Fruit fly (Drosophila melanogaster) whole organism, embryonic: ENCODE results near the gene CG43407.

Source experiments
- CG13296 ChIP-seq: fragments of 200-800 bp; sonication (Bioruptor generic); optimal IDR thresholded peaks from 3 replicates; lab custom pipeline; 2018; ENCODE audit warnings: missing biosample characterization, mild to moderate bottlenecking, missing genetic modification characterization
- CG13424 ChIP-seq: fragments of 200-800 bp; sonication (Bioruptor generic); optimal IDR thresholded peaks from 2 replicates; lab custom pipeline; 2019; ENCODE audit warnings: missing biosample characterization, mild to moderate bottlenecking, missing genetic modification characterization, moderate library complexity
- CG14050 ChIP-seq: fragments of 200-800 bp; sonication (Bioruptor generic); IDR thresholded peaks from 3 replicates; pipeline ENCODE4 v1.3.6; 2022; ENCODE audit warnings: missing biosample characterization, missing genetic modification characterization
- CG15601 ChIP-seq: fragments of 200-800 bp; sonication (Bioruptor generic); optimal IDR thresholded peaks from 3 replicates; lab custom pipeline; 2019; ENCODE audit warnings: missing biosample characterization, mild to moderate bottlenecking, missing genetic modification characterization, moderate library complexity
- CG17361 ChIP-seq: fragments of 200-800 bp; sonication (Bioruptor generic); IDR thresholded peaks from 3 replicates; pipeline ENCODE4 v1.3.6; 2022; ENCODE audit warnings: missing biosample characterization, missing genetic modification characterization
- CG17385 ChIP-seq: fragments of 200-800 bp; sonication (Bioruptor generic); optimal IDR thresholded peaks from 3 replicates; lab custom pipeline; 2018; ENCODE audit warnings: missing biosample characterization, mild to moderate bottlenecking, missing genetic modification characterization
- CG17802 ChIP-seq: fragments of 200-800 bp; sonication (Bioruptor generic); optimal IDR thresholded peaks from 2 replicates; lab custom pipeline; 2018; ENCODE audit warnings: missing biosample characterization, mild to moderate bottlenecking, missing genetic modification characterization, moderate library complexity
- CG17829 ChIP-seq: fragments of 200-800 bp; optimal IDR thresholded peaks from 2 replicates; lab custom pipeline; 2019; ENCODE audit warnings: missing biosample characterization, mild to moderate bottlenecking, missing genetic modification characterization, moderate library complexity
- CG18764 ChIP-seq: fragments of 200-800 bp; sonication (Bioruptor generic); optimal IDR thresholded peaks from 3 replicates; lab custom pipeline; 2016; ENCODE audit warnings: missing biosample characterization, missing genetic modification characterization
- CG2116 ChIP-seq: fragments of 200-800 bp; sonication (Bioruptor generic); optimal IDR thresholded peaks from 3 replicates; lab custom pipeline; 2018; ENCODE audit warnings: missing biosample characterization, mild to moderate bottlenecking, missing genetic modification characterization
- CG30431 ChIP-seq: fragments of 200-800 bp; sonication (Bioruptor generic); optimal IDR thresholded peaks from 2 replicates; lab custom pipeline; 2017; ENCODE audit warnings: missing biosample characterization, missing genetic modification characterization
- CG31365 ChIP-seq: fragments of 200-800 bp; sonication (Bioruptor generic); optimal IDR thresholded peaks from 2 replicates; lab custom pipeline; 2018; ENCODE audit warnings: missing biosample characterization, mild to moderate bottlenecking, missing genetic modification characterization
- CG33213 ChIP-seq: fragments of 200-800 bp; sonication (Bioruptor generic); optimal IDR thresholded peaks from 3 replicates; lab custom pipeline; 2016; ENCODE audit warnings: missing biosample characterization, missing genetic modification characterization
- CG43689 ChIP-seq: fragments of 200-800 bp; sonication (Bioruptor generic); IDR thresholded peaks from 2 replicates; pipeline ENCODE4 v1.3.6; 2022; ENCODE audit warnings: missing biosample characterization, missing genetic modification characterization
- CG6683 ChIP-seq: fragments of 200-800 bp; sonication (Bioruptor generic); optimal IDR thresholded peaks from 2 replicates; lab custom pipeline; 2017; ENCODE audit warnings: missing biosample characterization, mild to moderate bottlenecking, missing genetic modification characterization, missing genetic modification reagents
- CG9817 ChIP-seq: fragments of 200-800 bp; sonication (Bioruptor generic); optimal IDR thresholded peaks from 2 replicates; lab custom pipeline; 2018; ENCODE audit warnings: missing biosample characterization, mild to moderate bottlenecking, missing genetic modification characterization, moderate library complexity
- Dbx ChIP-seq: fragments of 200-800 bp; sonication (Bioruptor generic); IDR thresholded peaks from 3 replicates; pipeline ENCODE4 v1.3.6; 2022; ENCODE audit warnings: missing biosample characterization, missing genetic modification characterization
- E2f1 ChIP-seq: fragments of 200-800 bp; sonication (Bioruptor generic); IDR thresholded peaks from 2 replicates; pipeline ENCODE4 v1.3.6; 2022; ENCODE audit warnings: missing biosample characterization, missing genetic modification characterization
- Ets65A ChIP-seq: fragments of 200-800 bp; sonication (Bioruptor generic); peaks from one replicate; lab custom pipeline; 2016; ENCODE audit warnings: missing biosample characterization, missing genetic modification characterization
- Fer2 ChIP-seq: fragments of 200-800 bp; sonication (Bioruptor generic); optimal IDR thresholded peaks from 2 replicates; lab custom pipeline; 2018; ENCODE audit warnings: missing biosample characterization, mild to moderate bottlenecking, missing genetic modification characterization, moderate library complexity
- Gsc ChIP-seq: fragments of 200-800 bp; sonication (Bioruptor generic); IDR thresholded peaks from 2 replicates; pipeline ENCODE4 v1.3.6; 2022; ENCODE audit warnings: missing biosample characterization, missing genetic modification characterization
- HLHmδ ChIP-seq: fragments of 200-800 bp; sonication (Bioruptor generic); optimal IDR thresholded peaks from 2 replicates; lab custom pipeline; 2018; ENCODE audit warnings: missing biosample characterization, mild to moderate bottlenecking, missing genetic modification characterization, moderate library complexity
- Hr3 ChIP-seq: fragments of 200-800 bp; sonication (Bioruptor generic); optimal IDR thresholded peaks from 3 replicates; lab custom pipeline; 2016; ENCODE audit warnings: missing biosample characterization, missing genetic modification characterization
- Max ChIP-seq: fragments of 200-800 bp; sonication (Bioruptor generic); optimal IDR thresholded peaks from 2 replicates; lab custom pipeline; 2016; ENCODE audit warnings: missing biosample characterization, mild to moderate bottlenecking, missing genetic modification characterization
- Mes4 ChIP-seq: fragments of 200-800 bp; sonication (Bioruptor generic); optimal IDR thresholded peaks from 2 replicates; lab custom pipeline; 2016; ENCODE audit warnings: missing biosample characterization, missing genetic modification characterization
- Myb ChIP-seq: fragments of 200-800 bp; sonication (Bioruptor generic); optimal IDR thresholded peaks from 2 replicates; lab custom pipeline; 2016; ENCODE audit warnings: missing biosample characterization, missing genetic modification characterization
- NC2α ChIP-seq: fragments of 200-800 bp; sonication (Bioruptor generic); optimal IDR thresholded peaks from 2 replicates; lab custom pipeline; 2016; ENCODE audit warnings: missing biosample characterization, missing genetic modification characterization
- Pdp1 ChIP-seq, 2 experiments: fragments of 200-800 bp; sonication (Bioruptor generic); optimal IDR thresholded peaks; 3 replicates each; lab custom pipeline; 2016; ENCODE audit warnings: missing biosample characterization in 2 of 2, missing genetic modification characterization in 2 of 2, mild to moderate bottlenecking in 1 of 2, moderate library complexity in 1 of 2
- Rx ChIP-seq: fragments of 200-800 bp; sonication (Bioruptor generic); IDR thresholded peaks from 2 replicates; pipeline ENCODE4 v1.3.6; 2022; ENCODE audit warnings: missing biosample characterization, missing genetic modification characterization
- Sin3A ChIP-seq: fragments of >200 bp; optimal IDR thresholded peaks from 2 replicates; lab custom pipeline; 2018
- ab ChIP-seq: fragments of 200-800 bp; sonication (Bioruptor generic); optimal IDR thresholded peaks from 2 replicates; lab custom pipeline; 2016; ENCODE audit warnings: missing biosample characterization, missing genetic modification characterization
- al ChIP-seq: fragments of 200-800 bp; sonication (Bioruptor generic); IDR thresholded peaks from 2 replicates; pipeline ENCODE4 v1.3.6; 2022; ENCODE audit warnings: missing biosample characterization, missing genetic modification characterization
- caup ChIP-seq: fragments of 200-800 bp; sonication (Bioruptor generic); optimal IDR thresholded peaks from 3 replicates; lab custom pipeline; 2017; ENCODE audit warnings: missing biosample characterization, mild to moderate bottlenecking, missing genetic modification characterization, moderate library complexity; ENCODE audit not compliant: severe bottlenecking
- chif ChIP-seq, 2 experiments: fragments of 200-800 bp; sonication (Bioruptor generic); optimal IDR thresholded peaks; 3 replicates each; lab custom pipeline; 2016; ENCODE audit warnings: missing biosample characterization in 2 of 2, missing genetic modification characterization in 2 of 2
- crc ChIP-seq: fragments of 200-800 bp; sonication (Bioruptor generic); optimal IDR thresholded peaks from 2 replicates; lab custom pipeline; 2016; ENCODE audit warnings: missing biosample characterization, missing genetic modification characterization
- dimm ChIP-seq: fragments of 200-800 bp; sonication (Bioruptor generic); IDR thresholded peaks from 2 replicates; pipeline ENCODE4 v1.3.6; 2022; ENCODE audit warnings: missing biosample characterization, missing genetic modification characterization
- esg ChIP-seq: fragments of 200-800 bp; sonication (Bioruptor generic); conservative IDR thresholded peaks from 2 replicates; pipeline ENCODE4 v1.3.6; 2022; ENCODE audit warnings: missing biosample characterization, missing genetic modification characterization
- lilli ChIP-seq: fragments of 200-800 bp; sonication (Bioruptor generic); optimal IDR thresholded peaks from 3 replicates; lab custom pipeline; 2016; ENCODE audit warnings: missing biosample characterization, missing genetic modification characterization
- phol ChIP-seq: fragments of 200-800 bp; sonication (Bioruptor generic); optimal IDR thresholded peaks from 3 replicates; lab custom pipeline; 2018; ENCODE audit warnings: missing biosample characterization, mild to moderate bottlenecking, missing genetic modification characterization, moderate library complexity
- prd ChIP-seq, 3 experiments: fragments of >200 bp in 2 of 3; fragments of 200-800 bp in 1 of 3; sonication (Bioruptor generic) in 1 of 3; optimal IDR thresholded peaks in 2 of 3; IDR thresholded peaks in 1 of 3; 2 replicates in 2 of 3; 3 replicates in 1 of 3; pipeline versions ENCODE4 v1.3.6 to Lab custom; 2017 to 2022; ENCODE audit warnings: missing biosample characterization in 1 of 3, missing genetic modification characterization in 1 of 3
- pros ChIP-seq: fragments of 200-800 bp; sonication (Bioruptor generic); optimal IDR thresholded peaks from 3 replicates; lab custom pipeline; 2019; ENCODE audit warnings: missing biosample characterization, mild to moderate bottlenecking, missing genetic modification characterization, moderate library complexity
- pum ChIP-seq: fragments of 200-800 bp; sonication (Bioruptor generic); optimal IDR thresholded peaks from 2 replicates; lab custom pipeline; 2016; ENCODE audit warnings: missing biosample characterization, missing genetic modification characterization
- slp2 ChIP-seq: fragments of 200-800 bp; sonication (Bioruptor generic); optimal IDR thresholded peaks from 2 replicates; lab custom pipeline; 2016; ENCODE audit warnings: missing biosample characterization, missing genetic modification characterization
- stc ChIP-seq: fragments of 200-800 bp; sonication (Bioruptor generic); IDR thresholded peaks from 2 replicates; pipeline ENCODE4 v1.3.6; 2022; ENCODE audit warnings: missing biosample characterization, missing genetic modification characterization
- tgo ChIP-seq: fragments of 200-800 bp; sonication (Bioruptor generic); IDR thresholded peaks from 3 replicates; pipeline ENCODE4 v1.3.6; 2022; ENCODE audit warnings: missing biosample characterization, missing genetic modification characterization
- tio ChIP-seq: fragments of 200-800 bp; sonication (Bioruptor generic); optimal IDR thresholded peaks from 2 replicates; lab custom pipeline; 2017; ENCODE audit warnings: missing biosample characterization, missing genetic modification characterization, inconsistent platforms
- toy ChIP-seq: fragments of 200-800 bp; sonication (Bioruptor generic); IDR thresholded peaks from 2 replicates; pipeline ENCODE4 v1.3.6; 2022; ENCODE audit warnings: missing biosample characterization, missing genetic modification characterization
- unpg ChIP-seq: fragments of 200-800 bp; sonication (Bioruptor generic); optimal IDR thresholded peaks from 3 replicates; lab custom pipeline; 2018; ENCODE audit warnings: missing biosample characterization, mild to moderate bottlenecking, missing genetic modification characterization, moderate library complexity
- wdn ChIP-seq: fragments of 200-800 bp; sonication (Bioruptor generic); IDR thresholded peaks from 2 replicates; pipeline ENCODE4 v1.3.6; 2022; ENCODE audit warnings: missing biosample characterization, missing genetic modification characterization

Gene CG43407

dm6 chr3L:19062472-19063409 lies 9.6 kb upstream of the CG43407 start, which contains the start of the genes Ugt316A1 and Sfxn2 (continued):
- peak; percentile 41 for TF ChIP-seq Hr3
- peak; percentile 75 for TF ChIP-seq lilli
- TF ChIP-seq al (GFP tag; lab: Robert Waterston, UW) = no peak
- no peak for TF ChIP-seq tio (GFP tag; lab: Kevin White, UChicago)
- TF ChIP-seq Max (GFP tag; lab: Kevin White, UChicago) = peak; percentile 68
- no peak for TF ChIP-seq Fer2
- TF ChIP-seq tgo (GFP tag; lab: Robert Waterston, UW) = peak; percentile 14; the same call in 1 of the 3 replicates
- TF ChIP-seq Rx (GFP tag; lab: Robert Waterston, UW) = peak; percentile 13; the same call in 1 of the 2 replicates
- no peak for TF ChIP-seq unpg
- TF ChIP-seq CG9817 (tag; lab: Kevin White, UChicago) = peak; percentile 49
- TF ChIP-seq ab (GFP tag; lab: Kevin White, UChicago) = no peak
- peak; percentile 42 for TF ChIP-seq CG15601 (tag; lab: Kevin White, UChicago)
- no peak for TF ChIP-seq esg (GFP tag; lab: Robert Waterston, UW)
- TF ChIP-seq Pdp1 (GFP tag; optimal IDR thresholded peaks at IDR 0.05; lab: Kevin White, UChicago) = peak; percentile 6 to 19
- TF ChIP-seq CG14050 = no peak
- no peak for TF ChIP-seq CG13296 (GFP tag; lab: Kevin White, UChicago)
- peak; percentile 97 for TF ChIP-seq Sin3A (lab: Kevin White, UChicago)
- TF ChIP-seq NC2α (GFP tag; lab: Kevin White, UChicago) = no peak
- peak; percentile 98 for TF ChIP-seq CG17385 (GFP tag; lab: Kevin White, UChicago)
- no peak for TF ChIP-seq CG43689 (GFP tag; lab: Robert Waterston, UW)
- TF ChIP-seq crc = peak; percentile 20
- peak; percentile 25 for TF ChIP-seq CG30431 (GFP tag; lab: Kevin White, UChicago)
- TF ChIP-seq Dbx = peak; percentile 31; the same call in 1 of the 3 replicates
- peak; percentile 84 for TF ChIP-seq phol (tag; lab: Kevin White, UChicago)
- TF ChIP-seq CG17361 (GFP tag; lab: Robert Waterston, UW) = peak; percentile 71
- no peak for TF ChIP-seq CG18764 (GFP tag; lab: Kevin White, UChicago)
- TF ChIP-seq caup = no peak
- no peak for TF ChIP-seq stc
- peak; percentile 35 for TF ChIP-seq Myb (GFP tag; lab: Kevin White, UChicago)
- peak; percentile 54 for TF ChIP-seq pum (GFP tag; lab: Kevin White, UChicago)
- no peak for TF ChIP-seq CG33213 (GFP tag; lab: Kevin White, UChicago)
- TF ChIP-seq E2f1 (GFP tag; lab: Robert Waterston, UW) = peak; percentile 20; the same call in 1 of the 2 replicates
- peak in 1 of 2 experiments; percentile 50 for TF ChIP-seq chif (GFP tag; optimal IDR thresholded peaks at IDR 0.05; lab: Kevin White, UChicago)
- TF ChIP-seq CG2116 = peak; percentile 26
- peak; percentile 17 for TF ChIP-seq HLHmδ (GFP tag; lab: Kevin White, UChicago)
- 0 out of 2 replicates have a peak, but pooled peaks have one; percentile 48 for TF ChIP-seq wdn (GFP tag; lab: Robert Waterston, UW)
- no peak for TF ChIP-seq prd (optimal IDR thresholded peaks at IDR 0.05; lab: Kevin White, UChicago)
- peak; percentile 50; the same call in 1 of the 3 replicates for TF ChIP-seq prd (GFP tag; IDR thresholded peaks at IDR 0.05; lab: Robert Waterston, UW)
- no peak for TF ChIP-seq pros (GFP tag; lab: Kevin White, UChicago)
- no peak for TF ChIP-seq dimm (GFP tag; lab: Robert Waterston, UW)
- no peak for TF ChIP-seq CG17802 (tag; lab: Kevin White, UChicago)
- no peak for TF ChIP-seq Mes4 (GFP tag; lab: Kevin White, UChicago)
- TF ChIP-seq CG6683 (GFP tag; lab: Kevin White, UChicago) = no peak
- no peak for TF ChIP-seq toy (GFP tag; lab: Robert Waterston, UW)
- no peak for TF ChIP-seq Gsc (GFP tag; lab: Robert Waterston, UW)
- peak; percentile 54 for TF ChIP-seq CG13424 (tag; lab: Kevin White, UChicago)
- peak; percentile 90 for TF ChIP-seq Ets65A (GFP tag; lab: Kevin White, UChicago)
- TF ChIP-seq CG31365 = peak; percentile 98
- peak; percentile 21 for TF ChIP-seq slp2 (GFP tag; lab: Kevin White, UChicago)
- TF ChIP-seq CG17829 (tag; lab: Kevin White, UChicago) = peak; percentile 51
